In the genomic region with DNA sequence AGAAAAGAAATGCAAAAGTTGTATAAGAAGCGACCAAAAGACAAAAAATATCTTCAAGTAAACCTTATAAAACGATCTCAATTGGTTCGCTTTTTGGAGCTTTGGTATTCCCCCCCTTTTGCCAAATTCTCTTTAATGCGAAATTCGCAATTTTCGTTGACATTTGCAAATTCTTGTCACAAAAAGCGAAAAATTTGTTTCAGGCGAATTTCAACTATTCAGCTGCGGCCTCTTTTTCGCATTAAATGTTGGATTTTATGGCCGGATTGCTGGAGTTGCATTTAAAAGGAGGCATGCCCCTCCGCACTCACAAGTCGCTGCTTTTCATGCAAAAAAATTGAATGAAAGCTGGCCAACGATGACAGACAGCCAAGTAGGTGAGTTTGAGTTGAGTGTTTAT, we compare ENCODE assay signal across 3 fruit fly cellular contexts.
TF ChIP-seq lines count a peak whose summit lies in the region.

No protein-coding gene starts in this region.

TF ChIP-seq in whole organism, adult, 20 proteins besides CTCF, POLR2A, EP300 and RAD21:
- no peak for TF ChIP-seq CG11617 (GFP tag; optimal IDR thresholded peaks at IDR 0.05; lab: Kevin White, UChicago)
- TF ChIP-seq tj (GFP tag; optimal IDR thresholded peaks at IDR 0.05; lab: Kevin White, UChicago) = peak; percentile 96

TF ChIP-seq in whole organism, prepupa, 60 proteins besides CTCF, POLR2A, EP300 and RAD21:
- TF ChIP-seq Lpt (GFP tag; optimal IDR thresholded peaks at IDR 0.05; lab: Kevin White, UChicago) (no peak), svp (GFP tag; lab: Kevin White, UChicago) (peak; percentile 2)
TF ChIP-seq in whole organism, prepupa: peak in this region for 1.

TF ChIP-seq in whole organism, wandering third instar larva, 38 proteins besides CTCF, POLR2A, EP300 and RAD21:
- no peak for TF ChIP-seq pan (optimal IDR thresholded peaks at IDR 0.05; lab: Kevin White, UChicago)
- TF ChIP-seq Rel (GFP tag; optimal IDR thresholded peaks at IDR 0.05; lab: Kevin White, UChicago) = no peak
- peak; percentile 23 for TF ChIP-seq Rel (tag; optimal IDR thresholded peaks at IDR 0.05; lab: Kevin White, UChicago)
- no peak for TF ChIP-seq OdsH (GFP tag; optimal IDR thresholded peaks at IDR 0.05; lab: Kevin White, UChicago)
- no peak for TF ChIP-seq GATAd (GFP tag; optimal IDR thresholded peaks at IDR 0.05; lab: Kevin White, UChicago)
TF ChIP-seq in whole organism, wandering third instar larva: peak in this region for 1.
